Comparison of ENCODE assay signal across 3 fruit fly cellular contexts in genomic region chr2L:16718446-16719173, dm6.
TF ChIP-seq lines count a peak whose summit lies in the region.

No protein-coding gene starts in this region.

- TF ChIP-seq CTCF in whole organism, embryonic (GFP tag; optimal IDR thresholded peaks at IDR 0.05; lab: Kevin White, UChicago), result no peak

TF ChIP-seq in whole organism, embryonic, 481 proteins besides CTCF, POLR2A, EP300 and RAD21 (continues in another document):
- no peak for TF ChIP-seq lola (GFP tag; optimal IDR thresholded peaks at IDR 0.05; lab: Kevin White, UChicago)
- TF ChIP-seq hb (GFP tag; IDR thresholded peaks at IDR 0.05; lab: Robert Waterston, UW; ENCODE audit: partially characterized antibody), result no peak
- no peak for TF ChIP-seq schlank (tag; optimal IDR thresholded peaks at IDR 0.05; lab: Kevin White, UChicago)
- peak; percentile 45 to 64 for TF ChIP-seq Trl (optimal IDR thresholded peaks at IDR 0.05; lab: Kevin White, UChicago)
- TF ChIP-seq Trl (GFP tag; optimal IDR thresholded peaks at IDR 0.05; lab: Kevin White, UChicago), result no peak
- no peak for TF ChIP-seq CkIIα-i1 (GFP tag; IDR thresholded peaks at IDR 0.05; lab: Robert Waterston, UW)
- no peak for TF ChIP-seq Nf-YC (tag; optimal IDR thresholded peaks at IDR 0.05; lab: Kevin White, UChicago)
- no peak for TF ChIP-seq CG6689 (GFP tag; IDR thresholded peaks at IDR 0.05; lab: Robert Waterston, UW)
- no peak for TF ChIP-seq CG12299 (tag; optimal IDR thresholded peaks at IDR 0.05; lab: Kevin White, UChicago)
- no peak for TF ChIP-seq HmgD (GFP tag; optimal IDR thresholded peaks at IDR 0.05; lab: Kevin White, UChicago)
- peak; percentile 37 for TF ChIP-seq sens (GFP tag; lab: Kevin White, UChicago)
- TF ChIP-seq NC2β (GFP tag; optimal IDR thresholded peaks at IDR 0.05; lab: Kevin White, UChicago), result no peak
- TF ChIP-seq croc (GFP tag; conservative IDR thresholded peaks at IDR 0.05; lab: Robert Waterston, UW), result no peak
- TF ChIP-seq tna (GFP tag; IDR thresholded peaks at IDR 0.05; lab: Robert Waterston, UW; ENCODE audit: partially characterized antibody), result peak; percentile 26; the same call in 1 of the 2 replicates
- no peak for TF ChIP-seq CG10267 (tag; optimal IDR thresholded peaks at IDR 0.05; lab: Kevin White, UChicago)
- TF ChIP-seq CG3726 (GFP tag; IDR thresholded peaks at IDR 0.05; lab: Robert Waterston, UW), result no peak
- no peak for TF ChIP-seq CG18619 (GFP tag; optimal IDR thresholded peaks at IDR 0.05; lab: Kevin White, UChicago)
- 0 out of 4 replicates have a peak, but pooled peaks have one; percentile 8 for TF ChIP-seq chinmo (GFP tag; IDR thresholded peaks at IDR 0.05; lab: Robert Waterston, UW; ENCODE audit: partially characterized antibody)
- TF ChIP-seq MTF-1 (GFP tag; optimal IDR thresholded peaks at IDR 0.05; lab: Kevin White, UChicago; ENCODE audit: borderline replicate concordance), result no peak
- 0 out of 2 replicates have a peak, but pooled peaks have one; percentile 17 for TF ChIP-seq CG10959 (GFP tag; IDR thresholded peaks at IDR 0.05; lab: Robert Waterston, UW)
- no peak for TF ChIP-seq dpn (GFP tag; optimal IDR thresholded peaks at IDR 0.05; lab: Kevin White, UChicago)
- TF ChIP-seq twi (tag; optimal IDR thresholded peaks at IDR 0.05; lab: Kevin White, UChicago), result peak; percentile 24
- no peak for TF ChIP-seq CG34376 (GFP tag; optimal IDR thresholded peaks at IDR 0.05; lab: Kevin White, UChicago)
- peak; percentile 16 for TF ChIP-seq sqz (GFP tag; optimal IDR thresholded peaks at IDR 0.05; lab: Kevin White, UChicago)
- TF ChIP-seq hth (optimal IDR thresholded peaks at IDR 0.05; lab: Kevin White, UChicago), result no peak
- no peak for TF ChIP-seq CG8388 (GFP tag; optimal IDR thresholded peaks at IDR 0.05; lab: Kevin White, UChicago)
- TF ChIP-seq CoRest (tag; optimal IDR thresholded peaks at IDR 0.05; lab: Kevin White, UChicago), result no peak
- TF ChIP-seq E2f1 (GFP tag; IDR thresholded peaks at IDR 0.05; lab: Robert Waterston, UW), result no peak
- no peak for TF ChIP-seq slp2 (GFP tag; optimal IDR thresholded peaks at IDR 0.05; lab: Kevin White, UChicago)
- no peak for TF ChIP-seq Hey (tag; optimal IDR thresholded peaks at IDR 0.05; lab: Kevin White, UChicago)

TF ChIP-seq in whole organism, prepupa, 60 proteins besides CTCF, POLR2A, EP300 and RAD21:
- TF ChIP-seq CG6854 (GFP tag; optimal IDR thresholded peaks at IDR 0.05; lab: Kevin White, UChicago) (no peak), CG6163 (GFP tag; IDR thresholded peaks at IDR 0.05; lab: Robert Waterston, UW) (0 out of 3 replicates have a peak, but pooled peaks have one; percentile 8), Sox102F (GFP tag; optimal IDR thresholded peaks at IDR 0.05; lab: Kevin White, UChicago) (no peak), CG6276 (GFP tag; optimal IDR thresholded peaks at IDR 0.05; lab: Kevin White, UChicago) (peak; percentile 47), achi (GFP tag; optimal IDR thresholded peaks at IDR 0.05; lab: Kevin White, UChicago) (no peak), CG8632 (GFP tag; optimal IDR thresholded peaks at IDR 0.05; lab: Kevin White, UChicago) (no peak), Gug (GFP tag; IDR thresholded peaks at IDR 0.05; lab: Robert Waterston, UW) (0 out of 2 replicates have a peak, but pooled peaks have one; percentile 14), svp (GFP tag; lab: Kevin White, UChicago) (no peak), CG32006 (GFP tag; optimal IDR thresholded peaks at IDR 0.05; lab: Kevin White, UChicago) (peak; percentile 23), CG8119 (GFP tag; IDR thresholded peaks at IDR 0.05; lab: Robert Waterston, UW) (peak; percentile 43; the same call in 2 of the 3 replicates), CG8319 (GFP tag; optimal IDR thresholded peaks at IDR 0.05; lab: Kevin White, UChicago) (no peak), Eip78C (GFP tag; lab: Kevin White, UChicago) (peak; percentile 26), eg (GFP tag; IDR thresholded peaks at IDR 0.05; lab: Robert Waterston, UW) (peak; percentile 45; the same call in 2 of the 3 replicates), CG15336 (GFP tag; IDR thresholded peaks at IDR 0.05; lab: Robert Waterston, UW) (peak; percentile 54; the same call in 1 of the 2 replicates)

TF ChIP-seq in whole organism, pupa, 21 proteins besides CTCF, POLR2A, EP300 and RAD21:
- no peak for TF ChIP-seq CG15710 (tag; optimal IDR thresholded peaks at IDR 0.05; lab: Kevin White, UChicago)
- no peak for TF ChIP-seq Pif1A (GFP tag; optimal IDR thresholded peaks at IDR 0.05; lab: Kevin White, UChicago)
- TF ChIP-seq gl (tag; optimal IDR thresholded peaks at IDR 0.05; lab: Kevin White, UChicago), result no peak
- no peak for TF ChIP-seq Snoo (tag; optimal IDR thresholded peaks at IDR 0.05; lab: Kevin White, UChicago)
- TF ChIP-seq CG8301 (tag; optimal IDR thresholded peaks at IDR 0.05; lab: Kevin White, UChicago), result peak; percentile 40
- no peak for TF ChIP-seq CG34367 (tag; optimal IDR thresholded peaks at IDR 0.05; lab: Kevin White, UChicago)
- 0 out of 3 replicates have a peak, but pooled peaks have one; percentile 43 for TF ChIP-seq CG4496 (GFP tag; IDR thresholded peaks at IDR 0.05; lab: Robert Waterston, UW)
- TF ChIP-seq rn (GFP tag; IDR thresholded peaks at IDR 0.05; lab: Robert Waterston, UW), result 0 out of 2 replicates have a peak, but pooled peaks have one; percentile 4
- TF ChIP-seq CG14655 (GFP tag; optimal IDR thresholded peaks at IDR 0.05; lab: Kevin White, UChicago), result peak; percentile 46
- TF ChIP-seq Ets98B (GFP tag; IDR thresholded peaks at IDR 0.05; lab: Robert Waterston, UW), result peak; percentile 37; the same call in 1 of the 2 replicates
- no peak for TF ChIP-seq CG10348 (GFP tag; IDR thresholded peaks at IDR 0.05; lab: Robert Waterston, UW)
- peak; percentile 54 for TF ChIP-seq CG32121 (GFP tag; IDR thresholded peaks at IDR 0.05; lab: Robert Waterston, UW)
- no peak for TF ChIP-seq CG8159 (tag; optimal IDR thresholded peaks at IDR 0.05; lab: Kevin White, UChicago)
- no peak for TF ChIP-seq CG9948 (tag; optimal IDR thresholded peaks at IDR 0.05; lab: Kevin White, UChicago)
- no peak for TF ChIP-seq Pif1B (GFP tag; optimal IDR thresholded peaks at IDR 0.05; lab: Kevin White, UChicago)
- TF ChIP-seq CG12605 (GFP tag; IDR thresholded peaks at IDR 0.05; lab: Robert Waterston, UW), result no peak
TF ChIP-seq in whole organism, pupa: peak in this region for 6.

Comparison
In these comparisons a context has a peak if more than half of its experiments do, and no peak if none do; other contexts are left out.
1. Of the 7 proteins assayed by ChIP-seq in both whole organism, embryonic and whole organism, prepupa: peak only in whole organism, embryonic: none; only in whole organism, prepupa: Gug; in both: none; in neither: 6.